Fruit fly (Drosophila melanogaster) whole organism, embryonic: ENCODE data around the gene CG14439.

Source experiments
- CG10209 ChIP-seq: fragments of 200-800 bp; sonication (Bioruptor generic); optimal IDR thresholded peaks from 3 replicates; lab custom pipeline; 2017; ENCODE audit warnings: missing biosample characterization, mild to moderate bottlenecking, missing genetic modification characterization, missing genetic modification reagents
- CG1024 ChIP-seq: fragments of 200-800 bp; sonication (Bioruptor generic); IDR thresholded peaks from 2 replicates; pipeline ENCODE4 v1.3.6; 2022; ENCODE audit warnings: missing biosample characterization, missing genetic modification characterization
- CG11085 ChIP-seq: fragments of 200-800 bp; sonication (Bioruptor generic); IDR thresholded peaks from 2 replicates; pipeline ENCODE4 v1.3.6; 2022; ENCODE audit warnings: missing biosample characterization, missing genetic modification characterization
- CG12744 ChIP-seq: fragments of 200-800 bp; sonication (Bioruptor generic); optimal IDR thresholded peaks from 2 replicates; lab custom pipeline; 2016; ENCODE audit warnings: missing biosample characterization, missing genetic modification characterization
- CG16779 ChIP-seq: fragments of 200-800 bp; sonication (Bioruptor generic); IDR thresholded peaks from 2 replicates; pipeline ENCODE4 v1.3.6; 2022; ENCODE audit warnings: missing biosample characterization, missing genetic modification characterization
- CG16813 ChIP-seq: fragments of 200-800 bp; sonication (Bioruptor generic); IDR thresholded peaks from 3 replicates; pipeline ENCODE4 v1.3.6; 2022; ENCODE audit warnings: missing biosample characterization, missing genetic modification characterization; ENCODE audit not compliant: partially characterized antibody
- CG17359 ChIP-seq: fragments of 200-800 bp; sonication (Bioruptor generic); optimal IDR thresholded peaks from 3 replicates; lab custom pipeline; 2018; ENCODE audit warnings: missing biosample characterization, mild to moderate bottlenecking, missing genetic modification characterization, moderate library complexity
- CG32767 ChIP-seq: fragments of 200-800 bp; sonication (Bioruptor generic); IDR thresholded peaks from 2 replicates; pipeline ENCODE4 v1.3.6; 2022; ENCODE audit warnings: missing biosample characterization, missing genetic modification characterization
- CG3281 ChIP-seq: fragments of 200-800 bp; sonication (Bioruptor generic); optimal IDR thresholded peaks from 3 replicates; lab custom pipeline; 2017; ENCODE audit warnings: missing biosample characterization, mild to moderate bottlenecking, missing genetic modification characterization
- CG33557 ChIP-seq: fragments of 200-800 bp; sonication (Bioruptor generic); optimal IDR thresholded peaks from 2 replicates; lab custom pipeline; 2019; ENCODE audit warnings: missing biosample characterization, mild to moderate bottlenecking, missing genetic modification characterization, moderate library complexity
- CG4404 ChIP-seq: fragments of 200-800 bp; sonication (Bioruptor generic); IDR thresholded peaks from 2 replicates; pipeline ENCODE4 v1.3.6; 2022; ENCODE audit warnings: missing biosample characterization, missing genetic modification characterization
- CG4820 ChIP-seq: fragments of 200-800 bp; sonication (Bioruptor generic); optimal IDR thresholded peaks from 3 replicates; lab custom pipeline; 2016; ENCODE audit warnings: missing biosample characterization, missing genetic modification characterization
- CG4854 ChIP-seq: fragments of 200-800 bp; sonication (Bioruptor generic); optimal IDR thresholded peaks from 2 replicates; lab custom pipeline; 2016; ENCODE audit warnings: missing biosample characterization, missing genetic modification characterization, inconsistent platforms
- CG5245 ChIP-seq: fragments of 200-800 bp; sonication (Bioruptor generic); optimal IDR thresholded peaks from 3 replicates; lab custom pipeline; 2016; ENCODE audit warnings: missing biosample characterization, missing genetic modification characterization
- CG6175 ChIP-seq: fragments of 200-800 bp; sonication (Bioruptor generic); IDR thresholded peaks from 3 replicates; pipeline ENCODE4 v1.3.6; 2022; ENCODE audit warnings: missing biosample characterization, missing genetic modification characterization
- CG6254 ChIP-seq: fragments of 200-800 bp; sonication (Bioruptor generic); optimal IDR thresholded peaks from 3 replicates; lab custom pipeline; 2017; ENCODE audit warnings: mild to moderate bottlenecking, missing biosample characterization, missing genetic modification reagents, missing genetic modification characterization
- CG7357 ChIP-seq: fragments of 200-800 bp; sonication (Bioruptor generic); IDR thresholded peaks from 3 replicates; pipeline ENCODE4 v1.3.6; 2022; ENCODE audit warnings: missing biosample characterization, missing genetic modification characterization
- CG7372 ChIP-seq: fragments of 200-800 bp; sonication (Bioruptor generic); IDR thresholded peaks from 2 replicates; pipeline ENCODE4 v1.3.6; 2022; ENCODE audit warnings: missing biosample characterization, missing genetic modification characterization
- CG8944 ChIP-seq: fragments of 200-800 bp; sonication (Bioruptor generic); optimal IDR thresholded peaks from 3 replicates; lab custom pipeline; 2016; ENCODE audit warnings: missing biosample characterization, missing genetic modification characterization
- CG9797 ChIP-seq: fragments of 200-800 bp; sonication (Bioruptor generic); optimal IDR thresholded peaks from 3 replicates; lab custom pipeline; 2018; ENCODE audit warnings: missing biosample characterization, mild to moderate bottlenecking, missing genetic modification characterization
- CHES-1-like ChIP-seq: fragments of 200-800 bp; sonication (Bioruptor generic); optimal IDR thresholded peaks from 2 replicates; lab custom pipeline; 2016; ENCODE audit warnings: missing biosample characterization, missing genetic modification characterization
- CkIIα-i1 ChIP-seq: fragments of 200-800 bp; sonication (Bioruptor generic); IDR thresholded peaks from 2 replicates; pipeline ENCODE4 v1.3.6; 2022; ENCODE audit warnings: missing biosample characterization, missing genetic modification characterization
- D ChIP-seq, 2 experiments: fragments of 200-800 bp in 1 of 2; fragments of >200 bp in 1 of 2; sonication (Bioruptor generic) in 1 of 2; optimal IDR thresholded peaks; 2 replicates in 1 of 2; 3 replicates in 1 of 2; lab custom pipeline; 2017; ENCODE audit warnings: mild to moderate bottlenecking in 1 of 2, missing biosample characterization in 1 of 2, missing genetic modification characterization in 1 of 2, missing genetic modification reagents in 1 of 2
- D19A ChIP-seq: fragments of 200-800 bp; optimal IDR thresholded peaks from 3 replicates; lab custom pipeline; 2019; ENCODE audit warnings: missing biosample characterization, mild to moderate bottlenecking, missing genetic modification characterization, moderate library complexity
- Ets97D ChIP-seq: fragments of 200-800 bp; sonication (Bioruptor generic); optimal IDR thresholded peaks from 3 replicates; lab custom pipeline; 2016; ENCODE audit warnings: missing biosample characterization, missing genetic modification characterization
- HHEX ChIP-seq: fragments of 200-800 bp; sonication (Bioruptor generic); optimal IDR thresholded peaks from 3 replicates; lab custom pipeline; 2017; ENCODE audit warnings: missing biosample characterization, mild to moderate bottlenecking, missing genetic modification characterization, missing genetic modification reagents
- NC2α ChIP-seq: fragments of 200-800 bp; sonication (Bioruptor generic); optimal IDR thresholded peaks from 2 replicates; lab custom pipeline; 2016; ENCODE audit warnings: missing biosample characterization, missing genetic modification characterization
- Nf-YC ChIP-seq: fragments of 200-800 bp; optimal IDR thresholded peaks from 3 replicates; lab custom pipeline; 2019; ENCODE audit warnings: missing biosample characterization, mild to moderate bottlenecking, missing genetic modification characterization, moderate library complexity
- Oaz ChIP-seq: fragments of 200-800 bp; sonication (Bioruptor generic); IDR thresholded peaks from 2 replicates; pipeline ENCODE4 v1.3.6; 2022; ENCODE audit warnings: missing biosample characterization, missing genetic modification characterization
- Opbp ChIP-seq: fragments of 200-800 bp; sonication (Bioruptor generic); IDR thresholded peaks from 3 replicates; pipeline ENCODE4 v1.3.6; 2022; ENCODE audit warnings: missing biosample characterization, missing genetic modification characterization; ENCODE audit not compliant: partially characterized antibody
- Sry-β ChIP-seq: fragments of 200-800 bp; sonication (Bioruptor generic); optimal IDR thresholded peaks from 2 replicates; lab custom pipeline; 2018; ENCODE audit warnings: missing biosample characterization, mild to moderate bottlenecking, missing genetic modification characterization, moderate library complexity
- Sry-δ ChIP-seq: fragments of 200-800 bp; sonication (Bioruptor generic); optimal IDR thresholded peaks from 2 replicates; lab custom pipeline; 2016; ENCODE audit warnings: missing biosample characterization, missing genetic modification characterization
- ase ChIP-seq: fragments of 200-800 bp; sonication (Bioruptor generic); IDR thresholded peaks from 3 replicates; pipeline ENCODE4 v1.3.6; 2022; ENCODE audit warnings: missing biosample characterization, missing genetic modification characterization
- chif ChIP-seq, 2 experiments: fragments of 200-800 bp; sonication (Bioruptor generic); optimal IDR thresholded peaks; 3 replicates each; lab custom pipeline; 2016; ENCODE audit warnings: missing biosample characterization in 2 of 2, missing genetic modification characterization in 2 of 2
- dan ChIP-seq: fragments of 200-800 bp; sonication (Bioruptor generic); IDR thresholded peaks from 2 replicates; pipeline ENCODE4 v1.3.6; 2022; ENCODE audit warnings: missing biosample characterization, missing genetic modification characterization
- dm ChIP-seq: fragments of 200-800 bp; sonication (Bioruptor generic); optimal IDR thresholded peaks from 3 replicates; lab custom pipeline; 2016; ENCODE audit warnings: missing biosample characterization, missing genetic modification characterization
- esg ChIP-seq: fragments of 200-800 bp; sonication (Bioruptor generic); conservative IDR thresholded peaks from 2 replicates; pipeline ENCODE4 v1.3.6; 2022; ENCODE audit warnings: missing biosample characterization, missing genetic modification characterization
- gsb-n ChIP-seq: fragments of 200-800 bp; sonication (Bioruptor generic); optimal IDR thresholded peaks from 3 replicates; lab custom pipeline; 2018; ENCODE audit warnings: missing biosample characterization, mild to moderate bottlenecking, missing genetic modification characterization
- kah ChIP-seq: fragments of 200-800 bp; sonication (Bioruptor generic); optimal IDR thresholded peaks from 2 replicates; lab custom pipeline; 2018; ENCODE audit warnings: missing biosample characterization, mild to moderate bottlenecking, missing genetic modification characterization
- maf-S ChIP-seq: fragments of 200-800 bp; sonication (Bioruptor generic); optimal IDR thresholded peaks from 2 replicates; lab custom pipeline; 2016; ENCODE audit warnings: missing biosample characterization, missing genetic modification characterization
- mam ChIP-seq: fragments of 200-800 bp; sonication (Bioruptor generic); optimal IDR thresholded peaks from 3 replicates; lab custom pipeline; 2016; ENCODE audit warnings: missing biosample characterization, missing genetic modification characterization
- psq ChIP-seq: fragments of 200-800 bp; sonication (Bioruptor generic); optimal IDR thresholded peaks from 2 replicates; lab custom pipeline; 2017; ENCODE audit warnings: missing biosample characterization, missing genetic modification characterization
- sima ChIP-seq: fragments of 200-800 bp; sonication (Bioruptor generic); optimal IDR thresholded peaks from 2 replicates; lab custom pipeline; 2016; ENCODE audit warnings: missing biosample characterization, missing genetic modification characterization
- sisA ChIP-seq: fragments of 200-800 bp; sonication (Bioruptor generic); IDR thresholded peaks from 2 replicates; pipeline ENCODE4 v1.3.6; 2022; ENCODE audit warnings: missing biosample characterization, missing genetic modification characterization
- sna ChIP-seq: fragments of 200-800 bp; sonication (Bioruptor generic); IDR thresholded peaks from 2 replicates; pipeline ENCODE4 v1.3.6; 2022; ENCODE audit warnings: missing biosample characterization, missing genetic modification characterization; ENCODE audit not compliant: partially characterized antibody
- tll ChIP-seq, 2 experiments: fragments of 200-800 bp in 1 of 2; fragments of >200 bp in 1 of 2; sonication (Bioruptor generic) in 1 of 2; optimal IDR thresholded peaks; 2 replicates each; lab custom pipeline; 2017 to 2019; ENCODE audit warnings: missing biosample characterization in 2 of 2, missing genetic modification characterization in 2 of 2, mild to moderate bottlenecking in 1 of 2, moderate library complexity in 1 of 2
- trh ChIP-seq: fragments of 200-800 bp; sonication (Bioruptor generic); optimal IDR thresholded peaks from 2 replicates; lab custom pipeline; 2016; ENCODE audit warnings: missing biosample characterization, missing genetic modification characterization
- unpg ChIP-seq: fragments of 200-800 bp; sonication (Bioruptor generic); optimal IDR thresholded peaks from 3 replicates; lab custom pipeline; 2018; ENCODE audit warnings: missing biosample characterization, mild to moderate bottlenecking, missing genetic modification characterization, moderate library complexity
- yki ChIP-seq: fragments of >200 bp; optimal IDR thresholded peaks from 3 replicates; lab custom pipeline; 2018

Gene CG14439

dm6 chrX:6804485-6805295 lies 57.3 kb downstream of the CG14439 start (continued):
- TF ChIP-seq CG33557 (GFP tag; lab: Kevin White, UChicago) (peak; percentile 45), Ets97D (GFP tag; lab: Kevin White, UChicago) (peak; percentile 41), CG5245 (GFP tag; lab: Kevin White, UChicago) (peak; percentile 56), psq (peak; percentile 27), CG16779 (GFP tag; lab: Robert Waterston, UW) (peak; percentile 27; the same call in 1 of the 2 replicates), CG6175 (GFP tag; lab: Robert Waterston, UW) (peak; percentile 71; the same call in 2 of the 3 replicates), CHES-1-like (peak; percentile 61), D (optimal IDR thresholded peaks at IDR 0.05; lab: Kevin White, UChicago) (no peak), D (GFP tag; optimal IDR thresholded peaks at IDR 0.05; lab: Kevin White, UChicago) (peak; percentile 45), CG6254 (no peak), gsb-n (tag; lab: Kevin White, UChicago) (no peak), CG10209 (GFP tag; lab: Kevin White, UChicago) (peak; percentile 79), CG1024 (GFP tag; lab: Robert Waterston, UW) (peak; percentile 83), maf-S (GFP tag; lab: Kevin White, UChicago) (no peak), yki (lab: Kevin White, UChicago) (peak; percentile 34), CG4404 (peak; percentile 77), CG4854 (peak; percentile 57), dan (GFP tag; lab: Robert Waterston, UW) (peak; percentile 42; the same call in 1 of the 2 replicates), trh (GFP tag; lab: Kevin White, UChicago) (no peak), CG9797 (GFP tag; lab: Kevin White, UChicago) (no peak), CG4820 (peak; percentile 64), Opbp (no peak), CG12744 (GFP tag; lab: Kevin White, UChicago) (peak; percentile 69), CG16813 (GFP tag; lab: Robert Waterston, UW) (no peak), chif (GFP tag; optimal IDR thresholded peaks at IDR 0.05; lab: Kevin White, UChicago) (peak; percentile 57 to 81), unpg (GFP tag; lab: Kevin White, UChicago) (no peak), Sry-δ (peak; percentile 2), CG7357 (peak; percentile 64; the same call in 1 of the 3 replicates), esg (GFP tag; lab: Robert Waterston, UW) (peak; percentile 85), sna (GFP tag; lab: Robert Waterston, UW) (no peak), ase (GFP tag; lab: Robert Waterston, UW) (peak; percentile 82), sisA (GFP tag; lab: Robert Waterston, UW) (peak; percentile 89), CG7372 (GFP tag; lab: Robert Waterston, UW) (peak; percentile 79), tll (GFP tag; optimal IDR thresholded peaks at IDR 0.05; lab: Kevin White, UChicago) (no peak), CG8944 (peak; percentile 43), NC2α (peak; percentile 29), CG32767 (GFP tag; lab: Robert Waterston, UW) (peak; percentile 74), CG17359 (tag; lab: Kevin White, UChicago) (peak; percentile 81), CG3281 (GFP tag; lab: Kevin White, UChicago) (peak; percentile 73), dm (GFP tag; lab: Kevin White, UChicago) (peak; percentile 13), kah (GFP tag; lab: Kevin White, UChicago) (no peak), mam (peak; percentile 62), D19A (tag; lab: Kevin White, UChicago) (peak; percentile 78), Sry-β (no peak), Oaz (no peak), CkIIα-i1 (GFP tag; lab: Robert Waterston, UW) (no peak), CG11085 (GFP tag; lab: Robert Waterston, UW) (peak; percentile 73), sima (GFP tag; lab: Kevin White, UChicago) (no peak), HHEX (peak; percentile 79), Nf-YC (tag; lab: Kevin White, UChicago) (no peak)
